Worm (Caenorhabditis elegans) whole organism, young adult: ENCODE measurements around the gene tomm-40.

Source experiments
- B0019.2 ChIP-seq: fragments of 200-800 bp; sonication (Bioruptor generic); conservative IDR thresholded peaks from 2 replicates; pipeline ENCODE4 v1.3.6; 2022; ENCODE audit warnings: missing genetic modification reagents, missing genetic modification characterization, missing compliant biosample characterization
- C06A6.2 ChIP-seq: fragments of 200-800 bp; sonication (Bioruptor generic); conservative IDR thresholded peaks from 2 replicates; pipeline ENCODE4 v1.3.6; 2022; ENCODE audit warnings: missing genetic modification characterization, missing compliant biosample characterization
- C17E4.6 ChIP-seq: fragments of 200-800 bp; sonication (Bioruptor generic); IDR thresholded peaks from 2 replicates; pipeline ENCODE4 v1.3.6; 2022; ENCODE audit warnings: missing genetic modification reagents, missing genetic modification characterization, missing compliant biosample characterization
- D2030.7 ChIP-seq: fragments of 200-800 bp; sonication (Bioruptor generic); IDR thresholded peaks from 2 replicates; pipeline ENCODE4 v1.3.6; 2022; ENCODE audit warnings: missing genetic modification reagents, missing genetic modification characterization, missing compliant biosample characterization
- F10E7.11 ChIP-seq: sonication (generic microtip); optimal IDR thresholded peaks from 2 replicates; lab custom pipeline; 2017; ENCODE audit warnings: mild to moderate bottlenecking, missing genetic modification characterization, moderate library complexity, missing compliant biosample characterization
- F22D6.2 ChIP-seq: sonication (generic microtip); optimal IDR thresholded peaks from 2 replicates; lab custom pipeline; 2016; ENCODE audit warnings: mild to moderate bottlenecking, missing genetic modification characterization, missing compliant biosample characterization
- F23B12.7 ChIP-seq: sonication (generic microtip); optimal IDR thresholded peaks from 2 replicates; lab custom pipeline; 2017; ENCODE audit warnings: missing genetic modification characterization, mild to moderate bottlenecking, missing compliant biosample characterization, antibody characterized with exemption, moderate library complexity; ENCODE audit not compliant: insufficient read depth
- F55B11.4 ChIP-seq: sonication (generic microtip); optimal IDR thresholded peaks from 2 replicates; lab custom pipeline; 2016; ENCODE audit warnings: missing compliant biosample characterization, missing genetic modification characterization, borderline replicate concordance; ENCODE audit not compliant: insufficient read depth
- F57A8.1 ChIP-seq: fragments of 200-800 bp; sonication (Bioruptor generic); optimal IDR thresholded peaks from 2 replicates; lab custom pipeline; 2018; ENCODE audit warnings: mild to moderate bottlenecking, missing genetic modification characterization, moderate library complexity, missing compliant biosample characterization
- K11D2.4 ChIP-seq: fragments of 200-800 bp; sonication (Bioruptor generic); IDR thresholded peaks from 2 replicates; pipeline ENCODE4 v1.3.6; 2022; ENCODE audit warnings: missing genetic modification reagents, missing genetic modification characterization, missing compliant biosample characterization
- K12H6.12 ChIP-seq: fragments of 200-800 bp; sonication (Bioruptor generic); optimal IDR thresholded peaks from 2 replicates; lab custom pipeline; 2018; ENCODE audit warnings: mild to moderate bottlenecking, missing genetic modification characterization, missing compliant biosample characterization
- Y67H2A.10 ChIP-seq: fragments of 200-800 bp; sonication (Bioruptor generic); conservative IDR thresholded peaks from 2 replicates; pipeline ENCODE4 v1.3.6; 2022; ENCODE audit warnings: missing genetic modification reagents, missing genetic modification characterization, missing compliant biosample characterization
- Y79H2A.3 ChIP-seq: fragments of 200-800 bp; sonication (Bioruptor generic); conservative IDR thresholded peaks from 2 replicates; pipeline ENCODE4 v1.3.6; 2022; ENCODE audit warnings: missing genetic modification reagents, missing genetic modification characterization, missing compliant biosample characterization
- Y95B8A.8 ChIP-seq: fragments of 200-800 bp; sonication (Bioruptor generic); IDR thresholded peaks from 2 replicates; pipeline ENCODE4 v1.3.6; 2022; ENCODE audit warnings: missing genetic modification reagents, missing genetic modification characterization, missing compliant biosample characterization
- ZK185.1 ChIP-seq: sonication (generic microtip); optimal IDR thresholded peaks from 2 replicates; lab custom pipeline; 2016; ENCODE audit warnings: mild to moderate bottlenecking, missing genetic modification characterization, missing compliant biosample characterization; ENCODE audit not compliant: poor library complexity, severe bottlenecking
- atf-7 ChIP-seq: sonication (generic microtip); optimal IDR thresholded peaks from 2 replicates; lab custom pipeline; 2017; ENCODE audit warnings: mild to moderate bottlenecking, missing genetic modification characterization, missing compliant biosample characterization
- attf-6 ChIP-seq: fragments of 200-800 bp; sonication (Bioruptor generic); IDR thresholded peaks from 2 replicates; pipeline ENCODE4 v1.3.6; 2022; ENCODE audit warnings: missing genetic modification reagents, missing genetic modification characterization, missing compliant biosample characterization
- bed-2 ChIP-seq: fragments of 200-800 bp; sonication (Bioruptor generic); IDR thresholded peaks from 2 replicates; pipeline ENCODE4 v1.3.6; 2022; ENCODE audit warnings: missing genetic modification reagents, missing genetic modification characterization, missing compliant biosample characterization
- ceh-27 ChIP-seq: fragments of 200-800 bp; sonication (Bioruptor generic); optimal IDR thresholded peaks from 2 replicates; lab custom pipeline; 2018; ENCODE audit warnings: mild to moderate bottlenecking, missing genetic modification characterization, moderate library complexity, missing compliant biosample characterization
- ceh-58 ChIP-seq: fragments of 200-800 bp; sonication (Bioruptor generic); IDR thresholded peaks from 2 replicates; pipeline ENCODE4 v1.3.6; 2022; ENCODE audit warnings: missing genetic modification characterization, missing compliant biosample characterization
- ceh-79 ChIP-seq: sonication (generic microtip); optimal IDR thresholded peaks from 2 replicates; lab custom pipeline; 2017; ENCODE audit warnings: mild to moderate bottlenecking, missing genetic modification characterization, missing compliant biosample characterization
- chd-7 ChIP-seq: sonication (generic microtip); optimal IDR thresholded peaks from 2 replicates; lab custom pipeline; 2016; ENCODE audit warnings: mild to moderate bottlenecking, missing genetic modification characterization, moderate library complexity, missing compliant biosample characterization
- die-1 ChIP-seq: sonication (generic microtip); optimal IDR thresholded peaks from 2 replicates; lab custom pipeline; 2016; ENCODE audit warnings: missing genotype, mild to moderate bottlenecking, missing genetic modification characterization, missing compliant biosample characterization
- dpff-1 ChIP-seq: sonication (generic microtip); optimal IDR thresholded peaks from 2 replicates; lab custom pipeline; 2017; ENCODE audit warnings: mild to moderate bottlenecking, missing genetic modification characterization, missing compliant biosample characterization
- egl-44 ChIP-seq: fragments of 200-800 bp; sonication (Bioruptor generic); IDR thresholded peaks from 2 replicates; pipeline ENCODE4 v1.3.6; 2022; ENCODE audit warnings: missing genetic modification reagents, missing genetic modification characterization, missing compliant biosample characterization
- ekl-4 ChIP-seq: fragments of 200-800 bp; sonication (Bioruptor generic); IDR thresholded peaks from 2 replicates; pipeline ENCODE4 v1.3.6; 2022; ENCODE audit warnings: missing genetic modification reagents, missing genetic modification characterization, missing compliant biosample characterization
- gei-17 ChIP-seq: fragments of 200-800 bp; sonication (Bioruptor generic); optimal IDR thresholded peaks from 2 replicates; lab custom pipeline; 2018; ENCODE audit warnings: mild to moderate bottlenecking, missing genetic modification characterization, missing compliant biosample characterization
- him-1 ChIP-seq: sonication (generic microtip); optimal IDR thresholded peaks from 2 replicates; lab custom pipeline; 2016; ENCODE audit warnings: missing genotype, missing genetic modification reagents, missing genetic modification characterization, missing compliant biosample characterization
- hlh-12 ChIP-seq: sonication (generic microtip); optimal IDR thresholded peaks from 2 replicates; lab custom pipeline; 2016; ENCODE audit warnings: missing genetic modification characterization, missing compliant biosample characterization
- hmg-1.2 ChIP-seq: fragments of 200-800 bp; sonication (Bioruptor generic); IDR thresholded peaks from 2 replicates; pipeline ENCODE4 v1.3.6; 2022; ENCODE audit warnings: missing genetic modification reagents, missing genetic modification characterization, missing compliant biosample characterization
- lag-1 ChIP-seq: fragments of 200-800 bp; sonication (Bioruptor generic); IDR thresholded peaks from 2 replicates; pipeline ENCODE4 v1.3.6; 2022; ENCODE audit warnings: missing genetic modification reagents, missing genetic modification characterization, missing compliant biosample characterization
- lin-26 ChIP-seq: fragments of 200-800 bp; sonication (Bioruptor generic); IDR thresholded peaks from 2 replicates; pipeline ENCODE4 v1.3.6; 2022; ENCODE audit warnings: missing genetic modification reagents, missing genetic modification characterization, missing compliant biosample characterization
- lin-35 ChIP-seq, 3 experiments: fragments of 150-350 bp in 2 of 3; sonication (generic microtip) in 1 of 3; optimal IDR thresholded peaks; 2 replicates each; lab custom pipeline; 2014 to 2018; ENCODE audit warnings: missing biosample characterization in 3 of 3, missing genetic modification characterization in 3 of 3, missing genetic modification reagents in 3 of 3
- lsl-1 ChIP-seq: fragments of 200-800 bp; sonication (Bioruptor generic); optimal IDR thresholded peaks from 2 replicates; lab custom pipeline; 2018; ENCODE audit warnings: mild to moderate bottlenecking, missing genetic modification characterization, moderate library complexity, missing compliant biosample characterization
- madf-8 ChIP-seq: fragments of 200-800 bp; sonication (Bioruptor generic); conservative IDR thresholded peaks from 2 replicates; pipeline ENCODE4 v1.3.6; 2022; ENCODE audit warnings: missing genetic modification reagents, missing genetic modification characterization, missing compliant biosample characterization
- mcd-1 ChIP-seq: fragments of 200-800 bp; sonication (Bioruptor generic); IDR thresholded peaks from 2 replicates; pipeline ENCODE4 v1.3.6; 2022; ENCODE audit warnings: missing genetic modification reagents, missing genetic modification characterization, missing compliant biosample characterization
- mel-28 ChIP-seq: sonication (generic microtip); optimal IDR thresholded peaks from 2 replicates; lab custom pipeline; 2016; ENCODE audit warnings: borderline replicate concordance, mild to moderate bottlenecking, missing genetic modification characterization, missing compliant biosample characterization
- mes-4 ChIP-seq: sonication (generic microtip); optimal IDR thresholded peaks from 2 replicates; lab custom pipeline; 2016; ENCODE audit warnings: missing genotype, missing genetic modification characterization, missing compliant biosample characterization
- nhr-120 ChIP-seq: fragments of 200-800 bp; sonication (Bioruptor generic); IDR thresholded peaks from 2 replicates; pipeline ENCODE4 v1.3.6; 2022; ENCODE audit warnings: missing genetic modification characterization, missing compliant biosample characterization
- nhr-179 ChIP-seq: sonication (generic microtip); optimal IDR thresholded peaks from 2 replicates; lab custom pipeline; 2016; ENCODE audit warnings: mild to moderate bottlenecking, missing genetic modification characterization, missing compliant biosample characterization
- rcor-1 ChIP-seq: fragments of 200-800 bp; sonication (Bioruptor generic); IDR thresholded peaks from 2 replicates; pipeline ENCODE4 v1.3.6; 2022; ENCODE audit warnings: missing genetic modification reagents, missing genetic modification characterization, missing compliant biosample characterization
- rpc-1 ChIP-seq, 2 experiments: fragments of 150-350 bp in 1 of 2; sonication (generic microtip) in 1 of 2; optimal IDR thresholded peaks; 2 replicates each; lab custom pipeline; 2014 to 2018; ENCODE audit warnings: missing biosample characterization in 1 of 2, missing genetic modification characterization in 1 of 2, missing genetic modification reagents in 1 of 2, missing genotype in 1 of 2
- snpc-1.1 ChIP-seq: sonication (generic microtip); optimal IDR thresholded peaks from 2 replicates; lab custom pipeline; 2017; ENCODE audit warnings: missing genetic modification characterization, mild to moderate bottlenecking, missing compliant biosample characterization, antibody characterized with exemption, moderate library complexity, missing genotype, missing genetic modification reagents; ENCODE audit not compliant: insufficient read depth
- snpc-3.4 ChIP-seq: sonication (generic microtip); optimal IDR thresholded peaks from 2 replicates; lab custom pipeline; 2017; ENCODE audit warnings: missing genetic modification characterization, mild to moderate bottlenecking, missing compliant biosample characterization, antibody characterized with exemption, moderate library complexity, missing genotype, missing genetic modification reagents
- sptf-2 ChIP-seq: fragments of 200-800 bp; sonication (Bioruptor generic); optimal IDR thresholded peaks from 2 replicates; lab custom pipeline; 2018; ENCODE audit warnings: mild to moderate bottlenecking, missing genetic modification characterization, missing compliant biosample characterization
- xnd-1 ChIP-seq: sonication (generic microtip); optimal IDR thresholded peaks from 2 replicates; lab custom pipeline; 2016; ENCODE audit warnings: missing genotype, missing genetic modification reagents, missing genetic modification characterization, missing compliant biosample characterization
- ztf-18 ChIP-seq: sonication (generic microtip); optimal IDR thresholded peaks from 2 replicates; lab custom pipeline; 2016; ENCODE audit warnings: missing genotype, mild to moderate bottlenecking, missing genetic modification characterization, missing compliant biosample characterization

The tomm-40 gene

DNA sequence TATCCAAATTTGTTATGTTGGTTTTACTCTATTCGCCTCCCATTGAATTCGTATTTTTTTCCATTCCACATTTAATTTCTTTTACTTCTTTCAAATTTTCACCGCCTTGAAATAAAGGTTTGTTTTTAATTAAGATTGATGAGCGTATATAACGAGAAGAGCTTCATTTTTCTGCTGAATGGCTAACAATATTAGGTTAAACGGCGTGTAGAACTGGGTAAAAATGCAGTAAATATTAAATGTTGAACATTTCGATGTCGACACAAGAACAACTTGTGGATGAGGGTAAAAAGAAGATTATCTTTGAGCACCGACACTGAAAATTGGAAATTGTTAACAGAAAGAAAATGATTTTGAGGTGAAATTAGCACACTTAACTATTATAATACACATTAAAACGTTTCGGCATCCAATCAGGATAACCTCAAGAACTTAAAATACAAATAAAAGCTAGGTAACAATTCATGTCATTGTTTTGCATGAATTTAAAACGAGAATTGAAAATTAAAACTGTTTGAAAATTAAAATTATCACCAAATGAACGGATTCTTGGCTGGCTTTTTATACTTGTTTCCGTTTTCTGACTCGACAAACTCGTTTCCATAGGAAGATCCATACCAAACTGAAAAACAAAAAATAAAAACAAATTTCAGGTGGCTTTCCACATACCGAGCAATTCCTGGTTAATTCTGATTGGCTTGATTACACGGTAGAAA, 34.3 kb downstream of the tomm-40 start (continued):
- TF ChIP-seq gei-17 (no peak), madf-8 (GFP tag; lab: Robert Waterston, UW) (no peak), die-1 (tag; lab: Kevin White, UChicago) (no peak), F22D6.2 (tag; lab: Kevin White, UChicago) (no peak), ceh-27 (GFP tag; lab: Kevin White, UChicago) (no peak), Y79H2A.3 (GFP tag; lab: Robert Waterston, UW) (peak; percentile 67; the same call in 1 of the 2 replicates), chd-7 (peak; percentile 17), ZK185.1 (tag; lab: Kevin White, UChicago) (peak; percentile 1), ceh-58 (GFP tag; lab: Robert Waterston, UW) (no peak), F23B12.7 (tag; lab: Kevin White, UChicago) (no peak), K12H6.12 (tag; lab: Kevin White, UChicago) (no peak), C06A6.2 (no peak), D2030.7 (GFP tag; lab: Robert Waterston, UW) (peak; percentile 34; the same call in 1 of the 2 replicates), egl-44 (GFP tag; lab: Robert Waterston, UW) (no peak), atf-7 (tag; lab: Kevin White, UChicago) (peak; percentile 12), mcd-1 (no peak), F57A8.1 (no peak), mes-4 (no peak), F55B11.4 (no peak), xnd-1 (tag; lab: Kevin White, UChicago) (peak; percentile 24), him-1 (peak; percentile 44), dpff-1 (tag; lab: Kevin White, UChicago) (peak; percentile 43), nhr-179 (tag; lab: Kevin White, UChicago) (no peak), Y95B8A.8 (peak; percentile 80), lin-35 (GFP tag; optimal IDR thresholded peaks at IDR 0.05; lab: Kevin White, UChicago) (no peak), attf-6 (GFP tag; lab: Robert Waterston, UW) (0 out of 2 replicates have a peak, but pooled peaks have one; percentile 17), K11D2.4 (GFP tag; lab: Robert Waterston, UW) (no peak), lsl-1 (GFP tag; lab: Kevin White, UChicago) (peak; percentile 2), hlh-12 (no peak), lag-1 (GFP tag; lab: Robert Waterston, UW) (no peak), Y67H2A.10 (no peak), F10E7.11 (tag; lab: Kevin White, UChicago) (peak; percentile 6), sptf-2 (GFP tag; lab: Kevin White, UChicago) (no peak), hmg-1.2 (GFP tag; lab: Robert Waterston, UW) (no peak; the same call in 1 of the 2 replicates), rpc-1 (optimal IDR thresholded peaks at IDR 0.05; lab: Kevin White, UChicago) (no peak), rpc-1 (tag; optimal IDR thresholded peaks at IDR 0.05; lab: Kevin White, UChicago) (no peak), ztf-18 (tag; lab: Kevin White, UChicago) (no peak), rcor-1 (GFP tag; lab: Robert Waterston, UW) (no peak), snpc-3.4 (tag; lab: Kevin White, UChicago) (peak; percentile 1), C17E4.6 (GFP tag; lab: Robert Waterston, UW) (0 out of 2 replicates have a peak, but pooled peaks have one; percentile 9), bed-2 (GFP tag; lab: Robert Waterston, UW) (no peak), mel-28 (tag; lab: Kevin White, UChicago) (no peak), lin-26 (GFP tag; lab: Robert Waterston, UW) (peak; percentile 47; the same call in 1 of the 2 replicates), B0019.2 (GFP tag; lab: Robert Waterston, UW) (no peak), ekl-4 (GFP tag; lab: Robert Waterston, UW) (no peak), ceh-79 (tag; lab: Kevin White, UChicago) (no peak), snpc-1.1 (no peak), nhr-120 (GFP tag; lab: Robert Waterston, UW) (no peak)
